Fruit fly (Drosophila melanogaster) whole organism, embryonic: Measurements from ENCODE around the gene Sec23.
A peak's percentile ranks its signal among the peaks of the same experiment; 100 is the strongest.

Experiments
- B-H2 ChIP-seq: fragments of 200-800 bp; sonication (Bioruptor generic); optimal IDR thresholded peaks from 2 replicates; lab custom pipeline; 2018; ENCODE audit warnings: missing biosample characterization, mild to moderate bottlenecking, missing genetic modification characterization
- CG10431 ChIP-seq: fragments of 200-800 bp; sonication (Bioruptor generic); optimal IDR thresholded peaks from 3 replicates; lab custom pipeline; 2018; ENCODE audit warnings: missing biosample characterization, mild to moderate bottlenecking, missing genetic modification characterization
- CG10543 ChIP-seq: fragments of 200-800 bp; sonication (Bioruptor generic); optimal IDR thresholded peaks from 3 replicates; lab custom pipeline; 2017; ENCODE audit warnings: missing biosample characterization, mild to moderate bottlenecking, missing genetic modification characterization, moderate library complexity
- CG10979 ChIP-seq: fragments of 200-800 bp; sonication (Bioruptor generic); optimal IDR thresholded peaks from 2 replicates; lab custom pipeline; 2018; ENCODE audit warnings: missing biosample characterization, mild to moderate bottlenecking, missing genetic modification characterization, moderate library complexity
- CG12391 ChIP-seq: fragments of 200-800 bp; sonication (Bioruptor generic); optimal IDR thresholded peaks from 3 replicates; lab custom pipeline; 2018; ENCODE audit warnings: missing biosample characterization, mild to moderate bottlenecking, missing genetic modification characterization, moderate library complexity
- CG12659 ChIP-seq: fragments of 200-800 bp; sonication (Bioruptor generic); optimal IDR thresholded peaks from 3 replicates; lab custom pipeline; 2017; ENCODE audit warnings: mild to moderate bottlenecking, missing biosample characterization, missing genetic modification reagents, missing genetic modification characterization
- CG14860 ChIP-seq: fragments of 200-800 bp; sonication (Bioruptor generic); IDR thresholded peaks from 3 replicates; pipeline ENCODE4 v1.3.6; 2022; ENCODE audit warnings: missing biosample characterization, missing genetic modification characterization; ENCODE audit not compliant: partially characterized antibody
- CG17186 ChIP-seq: fragments of 200-800 bp; sonication (Bioruptor generic); optimal IDR thresholded peaks from 3 replicates; lab custom pipeline; 2017; ENCODE audit warnings: missing biosample characterization, missing genetic modification reagents, missing genetic modification characterization
- CG17328 ChIP-seq: fragments of 200-800 bp; sonication (Bioruptor generic); IDR thresholded peaks from 2 replicates; pipeline ENCODE4 v1.3.6; 2022; ENCODE audit warnings: missing biosample characterization, missing genetic modification characterization
- CG17385 ChIP-seq: fragments of 200-800 bp; sonication (Bioruptor generic); optimal IDR thresholded peaks from 3 replicates; lab custom pipeline; 2018; ENCODE audit warnings: missing biosample characterization, mild to moderate bottlenecking, missing genetic modification characterization
- CG30431 ChIP-seq: fragments of 200-800 bp; sonication (Bioruptor generic); optimal IDR thresholded peaks from 2 replicates; lab custom pipeline; 2017; ENCODE audit warnings: missing biosample characterization, missing genetic modification characterization
- CG3163 ChIP-seq: fragments of 200-800 bp; sonication (Bioruptor generic); optimal IDR thresholded peaks from 3 replicates; lab custom pipeline; 2016; ENCODE audit warnings: missing biosample characterization, missing genetic modification characterization
- CG33213 ChIP-seq: fragments of 200-800 bp; sonication (Bioruptor generic); optimal IDR thresholded peaks from 3 replicates; lab custom pipeline; 2016; ENCODE audit warnings: missing biosample characterization, missing genetic modification characterization
- CG3726 ChIP-seq: fragments of 200-800 bp; sonication (Bioruptor generic); IDR thresholded peaks from 3 replicates; pipeline ENCODE4, ENCODE4 v1.3.6; 2022; ENCODE audit warnings: missing biosample characterization, missing genetic modification characterization
- CG43689 ChIP-seq: fragments of 200-800 bp; sonication (Bioruptor generic); IDR thresholded peaks from 2 replicates; pipeline ENCODE4 v1.3.6; 2022; ENCODE audit warnings: missing biosample characterization, missing genetic modification characterization
- CG6689 ChIP-seq: fragments of 200-800 bp; sonication (Bioruptor generic); IDR thresholded peaks from 2 replicates; pipeline ENCODE4 v1.3.6; 2022; ENCODE audit warnings: missing biosample characterization, missing genetic modification characterization
- CG6813 ChIP-seq: fragments of 200-800 bp; sonication (Bioruptor generic); optimal IDR thresholded peaks from 2 replicates; lab custom pipeline; 2017; ENCODE audit warnings: missing biosample characterization, missing genetic modification characterization, mild to moderate bottlenecking, moderate library complexity, missing genetic modification reagents
- CG7357 ChIP-seq: fragments of 200-800 bp; sonication (Bioruptor generic); IDR thresholded peaks from 3 replicates; pipeline ENCODE4 v1.3.6; 2022; ENCODE audit warnings: missing biosample characterization, missing genetic modification characterization
- CG7928 ChIP-seq: fragments of 200-800 bp; sonication (Bioruptor generic); optimal IDR thresholded peaks from 2 replicates; lab custom pipeline; 2017; ENCODE audit warnings: missing biosample characterization, mild to moderate bottlenecking, missing genetic modification characterization
- CG8924 ChIP-seq: fragments of 200-800 bp; optimal IDR thresholded peaks from 3 replicates; lab custom pipeline; 2019; ENCODE audit warnings: missing biosample characterization, mild to moderate bottlenecking, missing genetic modification characterization, moderate library complexity
- CG9215 ChIP-seq: fragments of 200-800 bp; sonication (Bioruptor generic); IDR thresholded peaks from 2 replicates; pipeline ENCODE4 v1.3.6; 2022; ENCODE audit warnings: missing biosample characterization, missing genetic modification characterization
- Chrac-16 ChIP-seq: fragments of 200-800 bp; sonication (Bioruptor generic); optimal IDR thresholded peaks from 3 replicates; lab custom pipeline; 2016; ENCODE audit warnings: missing biosample characterization, missing genetic modification characterization
- CoRest ChIP-seq: fragments of 200-800 bp; sonication (Bioruptor generic); optimal IDR thresholded peaks from 3 replicates; lab custom pipeline; 2018; ENCODE audit warnings: missing biosample characterization, mild to moderate bottlenecking, missing genetic modification characterization, moderate library complexity
- Deaf1 ChIP-seq: fragments of 200-800 bp; optimal IDR thresholded peaks from 3 replicates; lab custom pipeline; 2019; ENCODE audit warnings: missing biosample characterization, mild to moderate bottlenecking, missing genetic modification characterization, moderate library complexity
- Eip74EF ChIP-seq, 2 experiments: fragments of 200-800 bp in 1 of 2; fragments of >200 bp in 1 of 2; sonication (Bioruptor generic) in 1 of 2; optimal IDR thresholded peaks; 2 replicates each; lab custom pipeline; 2017 to 2019; ENCODE audit warnings: missing biosample characterization in 2 of 2, missing genetic modification characterization in 2 of 2, mild to moderate bottlenecking in 1 of 2, moderate library complexity in 1 of 2
- Fer1 ChIP-seq: fragments of 200-800 bp; sonication (Bioruptor generic); optimal IDR thresholded peaks from 2 replicates; lab custom pipeline; 2017; ENCODE audit warnings: missing biosample characterization, mild to moderate bottlenecking, missing genetic modification characterization
- Hey ChIP-seq: fragments of 200-800 bp; sonication (Bioruptor generic); optimal IDR thresholded peaks from 3 replicates; lab custom pipeline; 2018; ENCODE audit warnings: missing biosample characterization, mild to moderate bottlenecking, missing genetic modification characterization
- Hr39 ChIP-seq: fragments of >200 bp; optimal IDR thresholded peaks from 2 replicates; lab custom pipeline; 2017
- Hr51 ChIP-seq, 2 experiments: fragments of 200-800 bp; sonication (Bioruptor generic); optimal IDR thresholded peaks; 2 replicates in 1 of 2; 3 replicates in 1 of 2; lab custom pipeline; 2016 to 2018; ENCODE audit warnings: missing biosample characterization in 2 of 2, missing genetic modification characterization in 2 of 2, mild to moderate bottlenecking in 1 of 2, moderate library complexity in 1 of 2
- Nf-YA ChIP-seq: fragments of 200-800 bp; sonication (Bioruptor generic); IDR thresholded peaks from 2 replicates; pipeline ENCODE4 v1.3.6; 2022; ENCODE audit warnings: missing biosample characterization, missing genetic modification characterization
- PHDP ChIP-seq: fragments of 200-800 bp; sonication (Bioruptor generic); optimal IDR thresholded peaks from 3 replicates; lab custom pipeline; 2018; ENCODE audit warnings: missing biosample characterization, mild to moderate bottlenecking, missing genetic modification characterization, moderate library complexity
- Pdp1 ChIP-seq, 2 experiments: fragments of 200-800 bp; sonication (Bioruptor generic); optimal IDR thresholded peaks; 3 replicates each; lab custom pipeline; 2016; ENCODE audit warnings: missing biosample characterization in 2 of 2, missing genetic modification characterization in 2 of 2, mild to moderate bottlenecking in 1 of 2, moderate library complexity in 1 of 2
- Sox100B ChIP-seq: fragments of 200-800 bp; sonication (Bioruptor generic); optimal IDR thresholded peaks from 3 replicates; lab custom pipeline; 2018; ENCODE audit warnings: missing biosample characterization, mild to moderate bottlenecking, missing genetic modification characterization
- ato ChIP-seq: fragments of 200-800 bp; sonication (Bioruptor generic); IDR thresholded peaks from 2 replicates; pipeline ENCODE4 v1.3.6; 2022; ENCODE audit warnings: missing biosample characterization, missing genetic modification characterization; ENCODE audit not compliant: partially characterized antibody
- cad ChIP-seq: fragments of >200 bp; optimal IDR thresholded peaks from 2 replicates; lab custom pipeline; 2017; ENCODE audit warnings: missing biosample characterization, missing genetic modification characterization
- dan ChIP-seq: fragments of 200-800 bp; sonication (Bioruptor generic); IDR thresholded peaks from 2 replicates; pipeline ENCODE4 v1.3.6; 2022; ENCODE audit warnings: missing biosample characterization, missing genetic modification characterization
- dm ChIP-seq: fragments of 200-800 bp; sonication (Bioruptor generic); optimal IDR thresholded peaks from 3 replicates; lab custom pipeline; 2016; ENCODE audit warnings: missing biosample characterization, missing genetic modification characterization
- eve ChIP-seq, 2 experiments: fragments of >200 bp; optimal IDR thresholded peaks; 2 replicates each; lab custom pipeline; 2017; ENCODE audit warnings: missing biosample characterization in 2 of 2, missing genetic modification characterization in 2 of 2
- fd3F ChIP-seq: fragments of 200-800 bp; sonication (Bioruptor generic); optimal IDR thresholded peaks from 2 replicates; lab custom pipeline; 2018; ENCODE audit warnings: missing biosample characterization, mild to moderate bottlenecking, missing genetic modification characterization, moderate library complexity
- ftz-f1 ChIP-seq: fragments of 200-800 bp; sonication (Bioruptor generic); optimal IDR thresholded peaks from 2 replicates; lab custom pipeline; 2016; ENCODE audit warnings: missing biosample characterization, missing genetic modification characterization
- gcm2 ChIP-seq: fragments of 200-800 bp; sonication (Bioruptor generic); optimal IDR thresholded peaks from 2 replicates; lab custom pipeline; 2016; ENCODE audit warnings: missing biosample characterization, missing genetic modification characterization
- hb ChIP-seq: fragments of 200-800 bp; sonication (Bioruptor generic); IDR thresholded peaks from 3 replicates; pipeline ENCODE4 v1.3.6; 2022; ENCODE audit warnings: missing biosample characterization, missing genetic modification characterization; ENCODE audit not compliant: partially characterized antibody
- insv ChIP-seq, 2 experiments: fragments of 200-800 bp; sonication (Bioruptor generic); optimal IDR thresholded peaks; 3 replicates each; lab custom pipeline; 2016 to 2018; ENCODE audit warnings: missing biosample characterization in 2 of 2, missing genetic modification characterization in 2 of 2
- jing ChIP-seq: fragments of 200-800 bp; sonication (Bioruptor generic); optimal IDR thresholded peaks from 2 replicates; lab custom pipeline; 2018; ENCODE audit warnings: missing biosample characterization, mild to moderate bottlenecking, missing genetic modification characterization
- kah ChIP-seq: fragments of 200-800 bp; sonication (Bioruptor generic); optimal IDR thresholded peaks from 2 replicates; lab custom pipeline; 2018; ENCODE audit warnings: missing biosample characterization, mild to moderate bottlenecking, missing genetic modification characterization
- knrl ChIP-seq: fragments of 200-800 bp; sonication (Bioruptor generic); IDR thresholded peaks from 3 replicates; pipeline ENCODE4 v1.3.6; 2022; ENCODE audit warnings: missing biosample characterization, missing genetic modification characterization; ENCODE audit not compliant: partially characterized antibody
- psq ChIP-seq: fragments of 200-800 bp; sonication (Bioruptor generic); optimal IDR thresholded peaks from 2 replicates; lab custom pipeline; 2017; ENCODE audit warnings: missing biosample characterization, missing genetic modification characterization
- tna ChIP-seq: fragments of 200-800 bp; sonication (Bioruptor generic); IDR thresholded peaks from 2 replicates; pipeline ENCODE4 v1.3.6; 2022; ENCODE audit warnings: missing biosample characterization, missing genetic modification characterization; ENCODE audit not compliant: partially characterized antibody
- wek ChIP-seq: fragments of 200-800 bp; sonication (Bioruptor generic); optimal IDR thresholded peaks from 3 replicates; lab custom pipeline; 2018; ENCODE audit warnings: missing biosample characterization, mild to moderate bottlenecking, missing genetic modification characterization, moderate library complexity

Sec23 gene

DNA sequence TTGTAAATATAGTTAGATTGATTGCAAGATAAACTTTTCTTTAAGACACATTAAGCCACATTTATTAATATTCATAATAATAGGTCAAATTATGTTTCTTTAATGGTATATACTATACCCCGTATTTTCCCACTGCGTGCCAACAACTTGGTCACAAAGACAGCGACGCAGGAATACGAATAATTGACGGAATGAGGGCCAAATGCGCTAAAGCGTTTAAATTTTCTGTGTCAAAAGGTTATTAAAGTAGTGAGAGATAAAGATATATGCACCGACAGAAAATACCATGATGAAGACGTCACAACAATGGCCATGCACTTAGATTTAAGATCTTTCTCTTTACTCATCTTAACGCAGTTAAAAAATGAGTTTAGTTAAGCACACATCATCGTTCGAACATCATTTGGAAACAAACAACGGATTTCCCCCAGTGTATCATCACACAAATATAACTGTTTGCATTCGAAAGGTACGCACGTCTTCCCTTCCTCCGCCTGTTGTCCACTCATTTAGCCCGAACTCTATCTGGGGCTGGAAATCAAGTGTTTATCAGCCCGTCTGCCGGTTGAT, 28.4 kb upstream of the Sec23 start (continued):
- TF ChIP-seq CG12391 (tag; lab: Kevin White, UChicago) (peak; percentile 73), Pdp1 (GFP tag; optimal IDR thresholded peaks at IDR 0.05; lab: Kevin White, UChicago) (peak; percentile 43 to 70), ftz-f1 (GFP tag; lab: Kevin White, UChicago) (no peak), insv (GFP tag; optimal IDR thresholded peaks at IDR 0.05; lab: Kevin White, UChicago) (no peak), CG30431 (GFP tag; lab: Kevin White, UChicago) (peak; percentile 37), CG43689 (no peak; the same call in 1 of the 2 replicates), dm (GFP tag; lab: Kevin White, UChicago) (peak; percentile 46), Fer1 (peak; percentile 44), tna (GFP tag; lab: Robert Waterston, UW) (no peak), CoRest (tag; lab: Kevin White, UChicago) (peak; percentile 74), ato (no peak), hb (GFP tag; lab: Robert Waterston, UW) (no peak), Hr51 (GFP tag; optimal IDR thresholded peaks at IDR 0.05; lab: Kevin White, UChicago) (peak in 1 of 2 experiments; percentile 70), CG10979 (tag; lab: Kevin White, UChicago) (peak; percentile 71), psq (GFP tag; lab: Kevin White, UChicago) (no peak), B-H2 (GFP tag; lab: Kevin White, UChicago) (no peak), CG8924 (tag; lab: Kevin White, UChicago) (peak; percentile 74), Nf-YA (GFP tag; lab: Robert Waterston, UW) (peak; percentile 35; the same call in 1 of the 2 replicates), fd3F (GFP tag; lab: Kevin White, UChicago) (peak; percentile 14), kah (GFP tag; lab: Kevin White, UChicago) (no peak), dan (GFP tag; lab: Robert Waterston, UW) (no peak), CG3726 (peak; percentile 59; the same call in 1 of the 3 replicates), gcm2 (GFP tag; lab: Kevin White, UChicago) (peak; percentile 64), CG7357 (GFP tag; lab: Robert Waterston, UW) (peak; percentile 61; the same call in 1 of the 3 replicates), knrl (no peak), CG17385 (GFP tag; lab: Kevin White, UChicago) (peak; percentile 57), CG33213 (no peak), CG6813 (GFP tag; lab: Kevin White, UChicago) (peak; percentile 47), CG12659 (peak; percentile 62), CG14860 (GFP tag; lab: Robert Waterston, UW) (no peak), jing (GFP tag; lab: Kevin White, UChicago) (peak; percentile 37), PHDP (tag; lab: Kevin White, UChicago) (peak; percentile 56), cad (GFP tag; lab: Kevin White, UChicago) (no peak), CG10543 (no peak), Chrac-16 (GFP tag; lab: Kevin White, UChicago) (peak; percentile 39), CG17186 (no peak), CG6689 (GFP tag; lab: Robert Waterston, UW) (peak; percentile 64), CG7928 (no peak), Eip74EF (GFP tag; optimal IDR thresholded peaks at IDR 0.05; lab: Kevin White, UChicago) (peak in 1 of 2 experiments; percentile 65), wek (GFP tag; lab: Kevin White, UChicago) (peak; percentile 29), Deaf1 (tag; lab: Kevin White, UChicago) (peak; percentile 25), eve (GFP tag; optimal IDR thresholded peaks at IDR 0.05; lab: Kevin White, UChicago) (no peak), CG17328 (GFP tag; lab: Robert Waterston, UW) (peak; percentile 58), Hey (tag; lab: Kevin White, UChicago) (no peak), Hr39 (lab: Kevin White, UChicago) (no peak), CG10431 (no peak), CG9215 (GFP tag; lab: Robert Waterston, UW) (no peak), CG3163 (peak; percentile 52), Sox100B (GFP tag; lab: Kevin White, UChicago) (peak; percentile 72)
